Worm (Caenorhabditis elegans): ENCODE results near the gene srh-1.

srh-1 gene

ce11 chrV:11459255-11459654 is 26.4 kb upstream of the srh-1 start, which contains the start of gene T11F9.1:
TSS of gene T11F9.1 (plus strand) at chrV:11459555.
- TF ChIP-seq egl-27 (tag; optimal IDR thresholded peaks at IDR 0.05) (no peak), ctbp-1 (GFP tag; IDR thresholded peaks at IDR 0.05) (no peak), tag-97 (GFP tag; IDR thresholded peaks at IDR 0.05) (no peak), F26F4.8 (GFP tag; conservative IDR thresholded peaks at IDR 0.05) (no peak), Y75B8A.6 (GFP tag; IDR thresholded peaks at IDR 0.05) (no peak), ceh-28 (tag; optimal IDR thresholded peaks at IDR 0.05) (no peak), attf-4 (tag; optimal IDR thresholded peaks at IDR 0.05) (no peak), hmg-1.1 (GFP tag; IDR thresholded peaks at IDR 0.05) (no peak), lim-7 (GFP tag; IDR thresholded peaks at IDR 0.05) (no peak), zip-2 (tag; optimal IDR thresholded peaks at IDR 0.05) (no peak)

DNA sequence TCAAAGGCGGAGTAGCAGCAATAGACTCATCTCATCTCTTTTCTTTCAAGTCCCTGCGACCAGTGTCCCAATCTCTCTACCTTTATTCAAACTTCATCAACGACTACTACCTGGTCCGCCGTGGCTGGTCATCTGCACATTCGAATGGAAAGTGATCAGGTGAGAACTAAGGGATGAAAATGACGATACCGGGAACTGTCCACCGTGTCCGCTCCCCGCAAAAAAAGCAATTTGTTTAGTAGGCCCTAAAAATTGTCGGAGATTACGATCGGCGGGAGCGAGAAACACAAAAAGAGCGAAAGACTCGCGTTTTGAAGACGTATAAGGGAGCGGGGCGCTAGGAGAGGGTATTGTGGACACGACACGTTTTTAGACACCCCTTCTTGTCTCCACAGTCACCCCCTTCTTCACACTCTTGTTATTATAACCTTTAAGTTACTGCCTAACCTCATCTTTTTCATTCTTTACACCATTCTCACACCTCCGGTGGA is 22.6 kb upstream of the srh-1 start, which contains the start of gene zipt-16:
zipt-16 (plus strand) TSS at position 51 of the 491 bp plus-strand sequence.
- TF ChIP-seq ZK546.5 (tag; optimal IDR thresholded peaks at IDR 0.05) (no peak), nhr-76 (tag; optimal IDR thresholded peaks at IDR 0.05) (no peak), nhr-42 (GFP tag; IDR thresholded peaks at IDR 0.05) (no peak), php-3 (GFP tag; IDR thresholded peaks at IDR 0.05) (no peak), mxl-2 (GFP tag; conservative IDR thresholded peaks at IDR 0.05) (no peak)

ce11 chrV:11470210-11470713 is 15.4 kb upstream of the srh-1 start, which contains the start of gene aat-6:
TSS of gene aat-6 (minus strand) at chrV:11470663.
- no peak for TF ChIP-seq rbr-2 (tag; optimal IDR thresholded peaks at IDR 0.05)
- no peak for TF ChIP-seq lin-29 (GFP tag; IDR thresholded peaks at IDR 0.05)
- no peak for TF ChIP-seq dpl-1 (GFP tag; optimal IDR thresholded peaks at IDR 0.05)
- TF ChIP-seq php-3 (GFP tag; IDR thresholded peaks at IDR 0.05), result peak; percentile 98
- 0 out of 2 replicates have a peak, but pooled peaks have one; percentile 32 for TF ChIP-seq nhr-41 (GFP tag; IDR thresholded peaks at IDR 0.05)
- no peak for TF ChIP-seq ctbp-1 (GFP tag; IDR thresholded peaks at IDR 0.05)
- TF ChIP-seq skn-1 (tag; optimal IDR thresholded peaks at IDR 0.05), result no peak
- no peak for TF ChIP-seq dmd-9 (GFP tag; IDR thresholded peaks at IDR 0.05)
- TF ChIP-seq D1046.2 (GFP tag; IDR thresholded peaks at IDR 0.05), result no peak
- peak; percentile 82; the same call in 1 of the 2 replicates for TF ChIP-seq tra-1 (GFP tag; IDR thresholded peaks at IDR 0.05)
- TF ChIP-seq sdz-12 (GFP tag; optimal IDR thresholded peaks at IDR 0.05), result no peak
- no peak for TF ChIP-seq tag-97 (GFP tag; IDR thresholded peaks at IDR 0.05)
- TF ChIP-seq F49E8.2 (tag; optimal IDR thresholded peaks at IDR 0.05; ENCODE audit: borderline replicate concordance), result no peak
- peak; percentile 71 for TF ChIP-seq dve-1 (tag; optimal IDR thresholded peaks at IDR 0.05; ENCODE audit: insufficient read depth)
- no peak for TF ChIP-seq ZK337.2 (GFP tag; IDR thresholded peaks at IDR 0.05)
- peak; percentile 28 for TF ChIP-seq nhr-48 (tag; optimal IDR thresholded peaks at IDR 0.05)
- TF ChIP-seq nhr-6 (tag; optimal IDR thresholded peaks at IDR 0.05), result no peak
- peak; percentile 94 for TF ChIP-seq dmd-6 (GFP tag; IDR thresholded peaks at IDR 0.05)
- no peak for TF ChIP-seq daf-16 (GFP tag; optimal IDR thresholded peaks at IDR 0.05)
- TF ChIP-seq daf-16 (tag; optimal IDR thresholded peaks at IDR 0.05), result peak; percentile 70
- TF ChIP-seq Y48G9A.11 (GFP tag; IDR thresholded peaks at IDR 0.05), result no peak
- TF ChIP-seq ceh-44 (GFP tag; IDR thresholded peaks at IDR 0.05), result no peak
- peak; percentile 84 for TF ChIP-seq hlh-11 (tag; optimal IDR thresholded peaks at IDR 0.05)
- no peak for TF ChIP-seq gei-8 (GFP tag; optimal IDR thresholded peaks at IDR 0.05)
- TF ChIP-seq nhr-28 (tag; optimal IDR thresholded peaks at IDR 0.05), result peak; percentile 75
- no peak for TF ChIP-seq lin-39 (tag; optimal IDR thresholded peaks at IDR 0.05)
- TF ChIP-seq duxl-1 (tag; optimal IDR thresholded peaks at IDR 0.05; ENCODE audit: poor library complexity), result no peak
- no peak for TF ChIP-seq mes-2 (tag; optimal IDR thresholded peaks at IDR 0.05; ENCODE audit: poor library complexity, severe bottlenecking)
- TF ChIP-seq mxl-3 (GFP tag; optimal IDR thresholded peaks at IDR 0.05), result peak; percentile 72
- TF ChIP-seq egl-27 (tag; optimal IDR thresholded peaks at IDR 0.05), result no peak
- TF ChIP-seq pqm-1 (tag; optimal IDR thresholded peaks at IDR 0.05), result peak; percentile 86
- no peak for TF ChIP-seq R02D3.7 (tag; optimal IDR thresholded peaks at IDR 0.05)
- TF ChIP-seq mdl-1 (tag; optimal IDR thresholded peaks at IDR 0.05), result peak in 1 of 2 experiments; percentile 45

All from whole organism, L4 larva.